Fruit fly (Drosophila melanogaster) whole organism, embryonic: ENCODE measurements around the gene CG5541.

ENCODE experiments used
- Abd-B ChIP-seq: fragments of 200-800 bp; sonication (Bioruptor generic); optimal IDR thresholded peaks from 2 replicates; lab custom pipeline; 2018; ENCODE audit warnings: missing biosample characterization, mild to moderate bottlenecking, missing genetic modification characterization, moderate library complexity
- Ada2b ChIP-seq: fragments of 200-800 bp; sonication (Bioruptor generic); IDR thresholded peaks from 2 replicates; pipeline ENCODE4 v1.3.6; 2022; ENCODE audit warnings: missing biosample characterization, missing genetic modification characterization
- BEAF-32 ChIP-seq: fragments of 200-800 bp; sonication (Bioruptor generic); optimal IDR thresholded peaks from 3 replicates; lab custom pipeline; 2017; ENCODE audit warnings: missing biosample characterization, missing genetic modification characterization, mild to moderate bottlenecking, moderate library complexity, missing genetic modification reagents
- Bdp1 ChIP-seq: fragments of 200-800 bp; sonication (Bioruptor generic); optimal IDR thresholded peaks from 3 replicates; lab custom pipeline; 2016; ENCODE audit warnings: missing biosample characterization, missing genetic modification characterization
- CG10959 ChIP-seq: fragments of 200-800 bp; sonication (Bioruptor generic); IDR thresholded peaks from 2 replicates; pipeline ENCODE4 v1.3.6; 2022; ENCODE audit warnings: missing biosample characterization, missing genetic modification characterization
- CG13424 ChIP-seq: fragments of 200-800 bp; sonication (Bioruptor generic); optimal IDR thresholded peaks from 2 replicates; lab custom pipeline; 2019; ENCODE audit warnings: missing biosample characterization, mild to moderate bottlenecking, missing genetic modification characterization, moderate library complexity
- CG13624 ChIP-seq: fragments of 200-800 bp; sonication (Bioruptor generic); optimal IDR thresholded peaks from 2 replicates; lab custom pipeline; 2016; ENCODE audit warnings: missing biosample characterization, missing genetic modification characterization
- CG13775 ChIP-seq: fragments of 200-800 bp; sonication (Bioruptor generic); optimal IDR thresholded peaks from 3 replicates; lab custom pipeline; 2017; ENCODE audit warnings: missing biosample characterization, mild to moderate bottlenecking, missing genetic modification characterization
- CG14860 ChIP-seq: fragments of 200-800 bp; sonication (Bioruptor generic); IDR thresholded peaks from 3 replicates; pipeline ENCODE4 v1.3.6; 2022; ENCODE audit warnings: missing biosample characterization, missing genetic modification characterization; ENCODE audit not compliant: partially characterized antibody
- CG15479 ChIP-seq: fragments of 200-800 bp; sonication (Bioruptor generic); optimal IDR thresholded peaks from 3 replicates; lab custom pipeline; 2019; ENCODE audit warnings: missing biosample characterization, mild to moderate bottlenecking, missing genetic modification characterization, moderate library complexity
- CG17829 ChIP-seq: fragments of 200-800 bp; optimal IDR thresholded peaks from 2 replicates; lab custom pipeline; 2019; ENCODE audit warnings: missing biosample characterization, mild to moderate bottlenecking, missing genetic modification characterization, moderate library complexity
- CG18262 ChIP-seq: fragments of 200-800 bp; optimal IDR thresholded peaks from 3 replicates; lab custom pipeline; 2019; ENCODE audit warnings: missing biosample characterization, mild to moderate bottlenecking, missing genetic modification characterization, moderate library complexity
- CG1832 ChIP-seq: fragments of 200-800 bp; sonication (Bioruptor generic); optimal IDR thresholded peaks from 2 replicates; lab custom pipeline; 2017; ENCODE audit warnings: missing biosample characterization, mild to moderate bottlenecking, missing genetic modification characterization, inconsistent platforms
- CG2199 ChIP-seq: fragments of 200-800 bp; sonication (Bioruptor generic); IDR thresholded peaks from 3 replicates; pipeline ENCODE4 v1.3.6; 2022; ENCODE audit warnings: missing biosample characterization, missing genetic modification characterization
- CG43689 ChIP-seq: fragments of 200-800 bp; sonication (Bioruptor generic); IDR thresholded peaks from 2 replicates; pipeline ENCODE4 v1.3.6; 2022; ENCODE audit warnings: missing biosample characterization, missing genetic modification characterization
- CG4617 ChIP-seq: fragments of 200-800 bp; sonication (Bioruptor generic); optimal IDR thresholded peaks from 3 replicates; lab custom pipeline; 2016; ENCODE audit warnings: missing biosample characterization, missing genetic modification characterization, borderline replicate concordance
- CG4854 ChIP-seq: fragments of 200-800 bp; sonication (Bioruptor generic); optimal IDR thresholded peaks from 2 replicates; lab custom pipeline; 2016; ENCODE audit warnings: missing biosample characterization, missing genetic modification characterization, inconsistent platforms
- CG6254 ChIP-seq: fragments of 200-800 bp; sonication (Bioruptor generic); optimal IDR thresholded peaks from 3 replicates; lab custom pipeline; 2017; ENCODE audit warnings: mild to moderate bottlenecking, missing biosample characterization, missing genetic modification reagents, missing genetic modification characterization
- CG6765 ChIP-seq: fragments of 200-800 bp; sonication (Bioruptor generic); optimal IDR thresholded peaks from 3 replicates; lab custom pipeline; 2017; ENCODE audit warnings: missing biosample characterization, mild to moderate bottlenecking, missing genetic modification characterization
- CG7556 ChIP-seq: fragments of 200-800 bp; sonication (Bioruptor generic); optimal IDR thresholded peaks from 2 replicates; lab custom pipeline; 2017; ENCODE audit warnings: missing biosample characterization, mild to moderate bottlenecking, missing genetic modification characterization
- CG8478 ChIP-seq: fragments of >200 bp; optimal IDR thresholded peaks from 2 replicates; lab custom pipeline; 2018
- CG9215 ChIP-seq: fragments of 200-800 bp; sonication (Bioruptor generic); IDR thresholded peaks from 2 replicates; pipeline ENCODE4 v1.3.6; 2022; ENCODE audit warnings: missing biosample characterization, missing genetic modification characterization
- CG9876 ChIP-seq: fragments of 200-800 bp; sonication (Bioruptor generic); optimal IDR thresholded peaks from 2 replicates; lab custom pipeline; 2016; ENCODE audit warnings: missing biosample characterization, missing genetic modification characterization
- Dref ChIP-seq: fragments of 200-800 bp; sonication (Bioruptor generic); IDR thresholded peaks from 2 replicates; pipeline ENCODE4 v1.3.6; 2022; ENCODE audit warnings: missing biosample characterization, missing genetic modification characterization
- E2f1 ChIP-seq: fragments of 200-800 bp; sonication (Bioruptor generic); IDR thresholded peaks from 2 replicates; pipeline ENCODE4 v1.3.6; 2022; ENCODE audit warnings: missing biosample characterization, missing genetic modification characterization
- Fer2 ChIP-seq: fragments of 200-800 bp; sonication (Bioruptor generic); optimal IDR thresholded peaks from 2 replicates; lab custom pipeline; 2018; ENCODE audit warnings: missing biosample characterization, mild to moderate bottlenecking, missing genetic modification characterization, moderate library complexity
- HLHmδ ChIP-seq: fragments of 200-800 bp; sonication (Bioruptor generic); optimal IDR thresholded peaks from 2 replicates; lab custom pipeline; 2018; ENCODE audit warnings: missing biosample characterization, mild to moderate bottlenecking, missing genetic modification characterization, moderate library complexity
- Hey ChIP-seq: fragments of 200-800 bp; sonication (Bioruptor generic); optimal IDR thresholded peaks from 3 replicates; lab custom pipeline; 2018; ENCODE audit warnings: missing biosample characterization, mild to moderate bottlenecking, missing genetic modification characterization
- Hmx ChIP-seq: fragments of 200-800 bp; sonication (Bioruptor generic); optimal IDR thresholded peaks from 2 replicates; lab custom pipeline; 2016; ENCODE audit warnings: missing biosample characterization, missing genetic modification characterization
- Hsf ChIP-seq: fragments of 200-800 bp; sonication (Bioruptor generic); optimal IDR thresholded peaks from 3 replicates; lab custom pipeline; 2016; ENCODE audit warnings: missing biosample characterization, missing genetic modification characterization
- Kr ChIP-seq: fragments of 200-800 bp; sonication (Bioruptor generic); optimal IDR thresholded peaks from 2 replicates; lab custom pipeline; 2017; ENCODE audit warnings: missing biosample characterization, mild to moderate bottlenecking, missing genetic modification characterization
- Myb ChIP-seq: fragments of 200-800 bp; sonication (Bioruptor generic); optimal IDR thresholded peaks from 2 replicates; lab custom pipeline; 2016; ENCODE audit warnings: missing biosample characterization, missing genetic modification characterization
- NK7.1 ChIP-seq: fragments of 200-800 bp; sonication (Bioruptor generic); optimal IDR thresholded peaks from 3 replicates; lab custom pipeline; 2016; ENCODE audit warnings: missing biosample characterization, missing genetic modification characterization
- TFAM ChIP-seq: fragments of 200-800 bp; sonication (Bioruptor generic); optimal IDR thresholded peaks from 2 replicates; lab custom pipeline; 2017; ENCODE audit warnings: missing biosample characterization, missing genetic modification characterization, inconsistent platforms
- Trl ChIP-seq, 3 experiments: fragments of >200 bp in 2 of 3; fragments of 200-800 bp in 1 of 3; sonication (Bioruptor generic) in 1 of 3; optimal IDR thresholded peaks; 2 replicates in 1 of 3; 3 replicates in 2 of 3; lab custom pipeline; 2016 to 2017; ENCODE audit warnings: missing biosample characterization in 1 of 3, missing genetic modification characterization in 1 of 3
- abd-A ChIP-seq: fragments of 200-800 bp; sonication (Bioruptor generic); optimal IDR thresholded peaks from 3 replicates; lab custom pipeline; 2019; ENCODE audit warnings: missing biosample characterization, mild to moderate bottlenecking, missing genetic modification characterization, moderate library complexity
- aop ChIP-seq: fragments of 200-800 bp; sonication (Bioruptor generic); IDR thresholded peaks from 2 replicates; pipeline ENCODE4 v1.3.6; 2022; ENCODE audit warnings: missing biosample characterization, missing genetic modification characterization
- bowl ChIP-seq: fragments of 200-800 bp; sonication (Bioruptor generic); IDR thresholded peaks from 2 replicates; pipeline ENCODE4 v1.3.6; 2022; ENCODE audit warnings: missing biosample characterization, missing genetic modification characterization
- da ChIP-seq: fragments of 200-800 bp; sonication (Bioruptor generic); optimal IDR thresholded peaks from 2 replicates; lab custom pipeline; 2016; ENCODE audit warnings: missing biosample characterization, missing genetic modification characterization
- dimm ChIP-seq: fragments of 200-800 bp; sonication (Bioruptor generic); IDR thresholded peaks from 2 replicates; pipeline ENCODE4 v1.3.6; 2022; ENCODE audit warnings: missing biosample characterization, missing genetic modification characterization
- dm ChIP-seq: fragments of 200-800 bp; sonication (Bioruptor generic); optimal IDR thresholded peaks from 3 replicates; lab custom pipeline; 2016; ENCODE audit warnings: missing biosample characterization, missing genetic modification characterization
- gcm2 ChIP-seq: fragments of 200-800 bp; sonication (Bioruptor generic); optimal IDR thresholded peaks from 2 replicates; lab custom pipeline; 2016; ENCODE audit warnings: missing biosample characterization, missing genetic modification characterization
- jumu ChIP-seq: fragments of 200-800 bp; sonication (Bioruptor generic); optimal IDR thresholded peaks from 3 replicates; lab custom pipeline; 2016; ENCODE audit warnings: missing biosample characterization, missing genetic modification characterization
- kni ChIP-seq: fragments of 200-800 bp; sonication (Bioruptor generic); optimal IDR thresholded peaks from 3 replicates; lab custom pipeline; 2017; ENCODE audit warnings: mild to moderate bottlenecking, missing biosample characterization, missing genetic modification reagents, missing genetic modification characterization
- maf-S ChIP-seq: fragments of 200-800 bp; sonication (Bioruptor generic); optimal IDR thresholded peaks from 2 replicates; lab custom pipeline; 2016; ENCODE audit warnings: missing biosample characterization, missing genetic modification characterization
- pfk ChIP-seq: fragments of 200-800 bp; sonication (Bioruptor generic); optimal IDR thresholded peaks from 2 replicates; lab custom pipeline; 2018; ENCODE audit warnings: missing biosample characterization, mild to moderate bottlenecking, missing genetic modification characterization, moderate library complexity
- sens-2 ChIP-seq: fragments of 200-800 bp; sonication (Bioruptor generic); IDR thresholded peaks from 2 replicates; pipeline ENCODE4 v1.3.6; 2022; ENCODE audit warnings: missing biosample characterization, missing genetic modification characterization
- sim ChIP-seq: fragments of 200-800 bp; sonication (Bioruptor generic); IDR thresholded peaks from 2 replicates; pipeline ENCODE4 v1.3.6; 2022; ENCODE audit warnings: missing biosample characterization, missing genetic modification characterization
- slbo ChIP-seq: fragments of 200-800 bp; sonication (Bioruptor generic); IDR thresholded peaks from 2 replicates; pipeline ENCODE4 v1.3.6; 2022; ENCODE audit warnings: missing biosample characterization, missing genetic modification characterization
- tio ChIP-seq: fragments of 200-800 bp; sonication (Bioruptor generic); optimal IDR thresholded peaks from 2 replicates; lab custom pipeline; 2017; ENCODE audit warnings: missing biosample characterization, missing genetic modification characterization, inconsistent platforms
- zfh2 ChIP-seq: fragments of 200-800 bp; sonication (Bioruptor generic); optimal IDR thresholded peaks from 2 replicates; lab custom pipeline; 2016; ENCODE audit warnings: missing biosample characterization, missing genetic modification characterization

The CG5541 gene

dm6 chrX:15084580-15085138, 40.7 kb downstream of the CG5541 start, which contains the start of gene Cox17 (continued):
- no peak for TF ChIP-seq sens-2 (GFP tag; lab: Robert Waterston, UW)
- TF ChIP-seq E2f1 (GFP tag; lab: Robert Waterston, UW), result peak; percentile 69
- no peak for TF ChIP-seq Kr (GFP tag; lab: Kevin White, UChicago)
- peak; percentile 56 for TF ChIP-seq CG4854
- no peak for TF ChIP-seq bowl (GFP tag; lab: Robert Waterston, UW)
- peak; percentile 88 for TF ChIP-seq CG13424 (tag; lab: Kevin White, UChicago)
- TF ChIP-seq Hsf, result peak; percentile 84
- TF ChIP-seq CG10959 (GFP tag; lab: Robert Waterston, UW), result 0 out of 2 replicates have a peak, but pooled peaks have one; percentile 38
- peak; percentile 49 for TF ChIP-seq jumu (GFP tag; lab: Kevin White, UChicago)
- TF ChIP-seq CG6765 (GFP tag; lab: Kevin White, UChicago), result peak; percentile 58
- peak; percentile 56 for TF ChIP-seq abd-A (tag; lab: Kevin White, UChicago)
- TF ChIP-seq zfh2 (GFP tag; lab: Kevin White, UChicago), result peak; percentile 86
- TF ChIP-seq TFAM, result no peak
- peak; percentile 70 for TF ChIP-seq CG4617 (GFP tag; lab: Kevin White, UChicago)
- no peak for TF ChIP-seq CG2199
- peak; percentile 48 for TF ChIP-seq Bdp1
- TF ChIP-seq CG13624 (GFP tag; lab: Kevin White, UChicago), result peak; percentile 55
- no peak for TF ChIP-seq aop (GFP tag; lab: Robert Waterston, UW)
- TF ChIP-seq CG9215 (GFP tag; lab: Robert Waterston, UW), result peak; percentile 67; the same call in 1 of the 2 replicates
- TF ChIP-seq Hey (tag; lab: Kevin White, UChicago), result peak; percentile 36
- peak; percentile 48 for TF ChIP-seq Ada2b (GFP tag; lab: Robert Waterston, UW)
- no peak for TF ChIP-seq dimm (GFP tag; lab: Robert Waterston, UW)
- peak; percentile 93 for TF ChIP-seq BEAF-32 (GFP tag; lab: Kevin White, UChicago)
- peak; percentile 52; the same call in 2 of the 3 replicates for TF ChIP-seq CG14860 (GFP tag; lab: Robert Waterston, UW)
- no peak for TF ChIP-seq sim
- TF ChIP-seq CG7556, result peak; percentile 86
- TF ChIP-seq pfk, result no peak
- TF ChIP-seq kni, result peak; percentile 47
- TF ChIP-seq CG43689 (GFP tag; lab: Robert Waterston, UW), result no peak
- TF ChIP-seq Trl (optimal IDR thresholded peaks at IDR 0.05; lab: Kevin White, UChicago), result no peak
- TF ChIP-seq Trl (GFP tag; optimal IDR thresholded peaks at IDR 0.05; lab: Kevin White, UChicago), result peak; percentile 48
- TF ChIP-seq HLHmδ (GFP tag; lab: Kevin White, UChicago), result no peak
- TF ChIP-seq Myb (GFP tag; lab: Kevin White, UChicago), result peak; percentile 34
- peak; percentile 20 for TF ChIP-seq maf-S
- TF ChIP-seq NK7.1 (GFP tag; lab: Kevin White, UChicago), result no peak
- peak; percentile 70 for TF ChIP-seq Hmx
- TF ChIP-seq dm (GFP tag; lab: Kevin White, UChicago), result peak; percentile 76
- TF ChIP-seq da, result no peak

dm6 chrX:15085777-15086510, 42.0 kb downstream of the CG5541 start, which contains the start of the genes CG15027 and Dbct:
TSS of gene CG15027 (minus strand) at chrX:15085827.
TSS of gene Dbct (plus strand) at chrX:15086125.
- TF ChIP-seq Fer2 (tag; lab: Kevin White, UChicago), result peak; percentile 42
- no peak for TF ChIP-seq CG6254 (GFP tag; lab: Kevin White, UChicago)
- peak; percentile 68 for TF ChIP-seq CG13775 (GFP tag; lab: Kevin White, UChicago)
- peak; percentile 69 for TF ChIP-seq CG1832 (GFP tag; lab: Kevin White, UChicago)
- TF ChIP-seq CG15479, result no peak
- TF ChIP-seq Abd-B (GFP tag; lab: Kevin White, UChicago), result peak; percentile 48
- peak; percentile 24 for TF ChIP-seq tio (GFP tag; lab: Kevin White, UChicago)
- TF ChIP-seq CG18262 (tag; lab: Kevin White, UChicago), result peak; percentile 56
- TF ChIP-seq Dref (GFP tag; lab: Robert Waterston, UW), result peak; percentile 53
- TF ChIP-seq CG17829 (tag; lab: Kevin White, UChicago), result peak; percentile 76
- TF ChIP-seq CG8478 (lab: Kevin White, UChicago), result no peak
- TF ChIP-seq CG9876, result no peak
- TF ChIP-seq gcm2 (GFP tag; lab: Kevin White, UChicago), result no peak
- peak; percentile 72 for TF ChIP-seq slbo (GFP tag; lab: Robert Waterston, UW)
